Worm (Caenorhabditis elegans) whole organism, L2 larva: ENCODE data around the gene T27E7.9.

Source experiments
- C34F6.9 ChIP-seq: fragments of 150-350 bp; optimal IDR thresholded peaks from 2 replicates; lab custom pipeline; 2014; ENCODE audit warnings: missing biosample characterization, missing genetic modification characterization
- F13H6.1 ChIP-seq: sonication (generic microtip); optimal IDR thresholded peaks from 2 replicates; lab custom pipeline; 2016; ENCODE audit warnings: missing genetic modification characterization, missing compliant biosample characterization
- R02D3.7 ChIP-seq: fragments of 150-350 bp; optimal IDR thresholded peaks from 2 replicates; lab custom pipeline; 2014; ENCODE audit warnings: missing biosample characterization, missing genetic modification characterization
- Y55F3AM.14 ChIP-seq: fragments of 200-800 bp; sonication (Bioruptor generic); optimal IDR thresholded peaks from 2 replicates; lab custom pipeline; 2018; ENCODE audit warnings: mild to moderate bottlenecking, missing genetic modification characterization, missing compliant biosample characterization
- ZK546.5 ChIP-seq: sonication (generic microtip); optimal IDR thresholded peaks from 2 replicates; lab custom pipeline; 2017; ENCODE audit warnings: missing biosample characterization, missing genetic modification characterization
- alr-1 ChIP-seq: fragments of 150-350 bp; optimal IDR thresholded peaks from 2 replicates; lab custom pipeline; 2014; ENCODE audit warnings: missing biosample characterization, missing genetic modification characterization
- ama-1 ChIP-seq: fragments of 150-350 bp; optimal IDR thresholded peaks from 2 replicates; lab custom pipeline; 2018; ENCODE audit warnings: inconsistent platforms
- blmp-1 ChIP-seq: sonication (generic microtip); optimal IDR thresholded peaks from 2 replicates; lab custom pipeline; 2017; ENCODE audit warnings: missing genetic modification characterization, mild to moderate bottlenecking, missing compliant biosample characterization, antibody characterized with exemption, moderate library complexity; ENCODE audit not compliant: insufficient read depth
- ceh-16 ChIP-seq: fragments of 150-350 bp; optimal IDR thresholded peaks from 2 replicates; lab custom pipeline; 2014; ENCODE audit warnings: missing biosample characterization, missing genetic modification characterization
- ceh-82 ChIP-seq: fragments of 150-350 bp; optimal IDR thresholded peaks from 2 replicates; lab custom pipeline; 2014; ENCODE audit warnings: missing biosample characterization, missing genetic modification characterization
- crh-2 ChIP-seq: sonication (generic microtip); optimal IDR thresholded peaks from 2 replicates; lab custom pipeline; 2017; ENCODE audit warnings: missing biosample characterization, missing genetic modification characterization
- dmd-4 ChIP-seq: sonication (generic microtip); optimal IDR thresholded peaks from 2 replicates; lab custom pipeline; 2017; ENCODE audit warnings: missing biosample characterization, missing genetic modification characterization
- egl-27 ChIP-seq: sonication (generic microtip); optimal IDR thresholded peaks from 3 replicates; lab custom pipeline; 2017; ENCODE audit warnings: missing biosample characterization, missing genetic modification reagents, missing genetic modification characterization
- elt-1 ChIP-seq: fragments of 150-350 bp; optimal IDR thresholded peaks from 2 replicates; lab custom pipeline; 2014; ENCODE audit warnings: missing biosample characterization, missing genetic modification characterization
- elt-3 ChIP-seq: sonication (generic microtip); optimal IDR thresholded peaks from 2 replicates; lab custom pipeline; 2017; ENCODE audit warnings: missing biosample characterization, missing genetic modification characterization
- fos-1 ChIP-seq: fragments of 150-350 bp; optimal IDR thresholded peaks from 2 replicates; lab custom pipeline; 2014; ENCODE audit warnings: missing biosample characterization, missing genetic modification characterization
- gmeb-1 ChIP-seq: fragments of 150-350 bp; optimal IDR thresholded peaks from 2 replicates; lab custom pipeline; 2014; ENCODE audit warnings: missing biosample characterization, missing genetic modification characterization
- lin-11 ChIP-seq: fragments of 150-350 bp; sonication (generic microtip); optimal IDR thresholded peaks from 2 replicates; lab custom pipeline; 2014; ENCODE audit warnings: missing biosample characterization, missing genetic modification characterization, inconsistent platforms, mixed read lengths
- lin-13 ChIP-seq: fragments of 150-350 bp; optimal IDR thresholded peaks from 2 replicates; lab custom pipeline; 2014; ENCODE audit warnings: missing biosample characterization, missing genetic modification reagents, missing genetic modification characterization
- lsy-2 ChIP-seq, 2 experiments: fragments of 150-350 bp in 1 of 2; sonication (generic microtip) in 1 of 2; optimal IDR thresholded peaks; 2 replicates each; lab custom pipeline; 2014 to 2017; ENCODE audit warnings: missing biosample characterization in 2 of 2, missing genetic modification characterization in 2 of 2
- mab-5 ChIP-seq: fragments of 150-350 bp; optimal IDR thresholded peaks from 2 replicates; lab custom pipeline; 2014; ENCODE audit warnings: missing biosample characterization, missing genetic modification characterization
- mdl-1 ChIP-seq, 2 experiments: fragments of 150-350 bp in 1 of 2; sonication (generic microtip) in 1 of 2; optimal IDR thresholded peaks; 2 replicates each; lab custom pipeline; 2017; ENCODE audit warnings: missing biosample characterization in 2 of 2, missing genetic modification characterization in 2 of 2
- nhr-11 ChIP-seq: fragments of 150-350 bp; optimal IDR thresholded peaks from 2 replicates; lab custom pipeline; 2014; ENCODE audit warnings: missing biosample characterization, missing genetic modification characterization
- nhr-129 ChIP-seq: fragments of 150-350 bp; optimal IDR thresholded peaks from 2 replicates; lab custom pipeline; 2014; ENCODE audit warnings: missing biosample characterization, missing genetic modification characterization
- nhr-21 ChIP-seq: fragments of 150-350 bp; optimal IDR thresholded peaks from 2 replicates; lab custom pipeline; 2014; ENCODE audit warnings: missing biosample characterization, missing genetic modification characterization
- nhr-23 ChIP-seq: fragments of 150-350 bp; optimal IDR thresholded peaks from 2 replicates; lab custom pipeline; 2014; ENCODE audit warnings: missing biosample characterization, missing genetic modification reagents, missing genetic modification characterization
- nhr-237 ChIP-seq: fragments of 150-350 bp; optimal IDR thresholded peaks from 2 replicates; lab custom pipeline; 2014; ENCODE audit warnings: missing biosample characterization, missing genetic modification characterization
- nhr-25 ChIP-seq: fragments of 150-350 bp; sonication (generic microtip); optimal IDR thresholded peaks from 3 replicates; lab custom pipeline; 2014; ENCODE audit warnings: missing biosample characterization, missing genetic modification characterization
- nhr-6 ChIP-seq: fragments of 150-350 bp; optimal IDR thresholded peaks from 2 replicates; lab custom pipeline; 2014; ENCODE audit warnings: missing biosample characterization, missing genetic modification characterization
- nhr-77 ChIP-seq: fragments of 150-350 bp; optimal IDR thresholded peaks from 2 replicates; lab custom pipeline; 2014; ENCODE audit warnings: missing biosample characterization, missing genetic modification characterization
- peb-1 ChIP-seq: fragments of 150-350 bp; optimal IDR thresholded peaks from 2 replicates; lab custom pipeline; 2014; ENCODE audit warnings: missing biosample characterization, missing genetic modification characterization
- sem-4 ChIP-seq: fragments of 150-350 bp; optimal IDR thresholded peaks from 2 replicates; lab custom pipeline; 2014; ENCODE audit warnings: missing biosample characterization, missing genetic modification reagents, missing genetic modification characterization
- skn-1 ChIP-seq: sonication (generic microtip); optimal IDR thresholded peaks from 2 replicates; lab custom pipeline; 2017; ENCODE audit warnings: missing biosample characterization, missing genetic modification characterization
- sma-3 ChIP-seq: sonication (generic microtip); optimal IDR thresholded peaks from 2 replicates; lab custom pipeline; 2016; ENCODE audit warnings: missing genetic modification reagents, missing genetic modification characterization, missing compliant biosample characterization
- sma-9 ChIP-seq, 2 experiments: fragments of 150-350 bp in 1 of 2; sonication (generic microtip) in 1 of 2; optimal IDR thresholded peaks; 2 replicates each; lab custom pipeline; 2014 to 2016; ENCODE audit warnings: missing genetic modification characterization in 2 of 2, mild to moderate bottlenecking in 1 of 2, missing biosample characterization in 1 of 2, missing compliant biosample characterization in 1 of 2, missing genetic modification reagents in 1 of 2, moderate library complexity in 1 of 2
- unc-62 ChIP-seq: fragments of 150-350 bp; optimal IDR thresholded peaks from 2 replicates; lab custom pipeline; 2014; ENCODE audit warnings: missing biosample characterization, missing genetic modification reagents, missing genetic modification characterization
- zag-1 ChIP-seq: fragments of 150-350 bp; optimal IDR thresholded peaks from 2 replicates; lab custom pipeline; 2014; ENCODE audit warnings: missing biosample characterization, missing genetic modification characterization
- ztf-1 ChIP-seq: fragments of 200-800 bp; sonication (Bioruptor generic); conservative IDR thresholded peaks from 2 replicates; pipeline ENCODE4 v1.3.6; 2022; ENCODE audit warnings: missing genetic modification characterization, missing compliant biosample characterization
- ztf-11 ChIP-seq: sonication (generic microtip); optimal IDR thresholded peaks from 2 replicates; lab custom pipeline; 2017; ENCODE audit warnings: missing biosample characterization, missing genetic modification characterization
- ztf-4 ChIP-seq: fragments of 150-350 bp; optimal IDR thresholded peaks from 2 replicates; lab custom pipeline; 2014; ENCODE audit warnings: missing biosample characterization, missing genetic modification characterization

Gene T27E7.9

DNA sequence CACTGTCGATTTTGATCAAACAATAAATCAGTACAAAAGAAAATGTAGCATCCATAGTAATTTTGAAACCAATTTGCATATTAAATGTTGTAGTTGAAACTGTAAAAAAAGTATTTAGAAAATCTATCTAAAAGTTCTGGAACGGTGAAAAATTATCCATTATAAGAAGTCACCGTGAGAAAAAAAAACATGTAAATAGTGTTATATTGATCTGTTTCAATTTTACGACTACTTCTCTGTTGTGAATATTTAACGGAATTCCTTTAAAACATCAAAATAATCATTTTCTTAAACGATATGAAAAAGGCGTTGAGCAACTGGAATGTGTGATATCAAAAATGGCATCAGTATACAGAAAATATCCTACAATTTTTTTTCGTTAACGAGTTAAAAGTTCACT lies at the start of gene T27E7.9:
T27E7.9 (minus strand) TSS at position 101 of the 400 bp plus-strand sequence.
- TF ChIP-seq ZK546.5 (tag; lab: Kevin White, UChicago) (no peak), nhr-11 (no peak), elt-3 (tag; lab: Kevin White, UChicago) (no peak), ceh-82 (tag; lab: Kevin White, UChicago) (no peak), lin-11 (tag; lab: Kevin White, UChicago) (no peak), peb-1 (tag; lab: Kevin White, UChicago) (no peak), dmd-4 (tag; lab: Kevin White, UChicago) (no peak), nhr-77 (no peak), zag-1 (tag; lab: Kevin White, UChicago) (no peak), ceh-16 (tag; lab: Kevin White, UChicago) (no peak), nhr-25 (tag; lab: Kevin White, UChicago) (no peak), fos-1 (tag; lab: Kevin White, UChicago) (no peak), nhr-23 (tag; lab: Kevin White, UChicago) (no peak), egl-27 (tag; lab: Kevin White, UChicago) (no peak), mdl-1 (tag; optimal IDR thresholded peaks at IDR 0.05; lab: Kevin White, UChicago) (no peak), skn-1 (no peak)

DNA sequence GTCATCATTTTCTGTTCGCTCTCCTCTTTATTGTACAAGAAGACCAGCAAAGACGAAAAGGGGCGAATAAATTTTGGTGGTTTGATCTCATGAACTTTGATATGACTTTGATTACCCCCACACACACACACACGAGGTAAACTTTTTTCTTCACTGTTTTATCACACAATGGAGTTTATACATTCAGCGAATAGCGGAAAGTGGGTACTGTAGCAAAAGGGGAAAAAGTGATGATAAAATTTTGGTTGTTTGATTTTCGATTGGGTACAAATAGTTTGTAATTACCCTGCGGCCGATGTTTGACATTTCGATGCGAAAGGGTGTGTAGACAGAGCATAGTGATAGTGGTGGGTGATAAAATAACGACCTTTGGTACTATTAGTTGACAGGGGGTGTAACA lies 45.0 kb upstream of the T27E7.9 start:
- no peak for TF ChIP-seq ama-1 (lab: Kevin White, UChicago)
- TF ChIP-seq blmp-1 (tag; lab: Kevin White, UChicago): peak; percentile 86
- no peak for TF ChIP-seq alr-1 (tag; lab: Kevin White, UChicago)
- TF ChIP-seq nhr-25 (tag; lab: Kevin White, UChicago): peak; percentile 97
- TF ChIP-seq R02D3.7: no peak
- TF ChIP-seq nhr-21: peak; percentile 97
- TF ChIP-seq ceh-82 (tag; lab: Kevin White, UChicago): no peak
- peak; percentile 5 for TF ChIP-seq nhr-77
- peak; percentile 97 for TF ChIP-seq crh-2 (tag; lab: Kevin White, UChicago)
- TF ChIP-seq ztf-4: peak; percentile 50
- TF ChIP-seq C34F6.9 (tag; lab: Kevin White, UChicago): peak; percentile 35
- TF ChIP-seq mdl-1 (tag; optimal IDR thresholded peaks at IDR 0.05; lab: Kevin White, UChicago): peak; percentile 78 to 92
- TF ChIP-seq nhr-23 (tag; lab: Kevin White, UChicago): no peak
- TF ChIP-seq nhr-129: peak; percentile 93
- no peak for TF ChIP-seq nhr-237
- TF ChIP-seq sma-9 (GFP tag; optimal IDR thresholded peaks at IDR 0.05; lab: Kevin White, UChicago): peak; percentile 100
- TF ChIP-seq sma-9 (tag; optimal IDR thresholded peaks at IDR 0.05; lab: Kevin White, UChicago): peak; percentile 93
- peak; percentile 94 for TF ChIP-seq F13H6.1 (tag; lab: Kevin White, UChicago)
- TF ChIP-seq ztf-1: no peak
- TF ChIP-seq nhr-6 (tag; lab: Kevin White, UChicago): peak; percentile 89
- peak; percentile 51 for TF ChIP-seq sem-4 (tag; lab: Kevin White, UChicago)
- TF ChIP-seq mab-5 (tag; lab: Kevin White, UChicago): no peak
- peak; percentile 83 for TF ChIP-seq skn-1
- TF ChIP-seq zag-1 (tag; lab: Kevin White, UChicago): no peak
- TF ChIP-seq sma-3 (GFP tag; lab: Kevin White, UChicago): peak; percentile 99
- TF ChIP-seq unc-62: no peak
- TF ChIP-seq fos-1 (tag; lab: Kevin White, UChicago): peak; percentile 96
- no peak for TF ChIP-seq dmd-4 (tag; lab: Kevin White, UChicago)
- TF ChIP-seq elt-1 (tag; lab: Kevin White, UChicago): no peak
- TF ChIP-seq Y55F3AM.14 (GFP tag; lab: Kevin White, UChicago): peak; percentile 91
- TF ChIP-seq lsy-2 (tag; optimal IDR thresholded peaks at IDR 0.05; lab: Kevin White, UChicago): peak; percentile 7 to 92
- no peak for TF ChIP-seq ceh-16 (tag; lab: Kevin White, UChicago)
- peak; percentile 94 for TF ChIP-seq egl-27 (tag; lab: Kevin White, UChicago)
- peak; percentile 76 for TF ChIP-seq gmeb-1 (tag; lab: Kevin White, UChicago)
- peak; percentile 58 for TF ChIP-seq lin-13

DNA sequence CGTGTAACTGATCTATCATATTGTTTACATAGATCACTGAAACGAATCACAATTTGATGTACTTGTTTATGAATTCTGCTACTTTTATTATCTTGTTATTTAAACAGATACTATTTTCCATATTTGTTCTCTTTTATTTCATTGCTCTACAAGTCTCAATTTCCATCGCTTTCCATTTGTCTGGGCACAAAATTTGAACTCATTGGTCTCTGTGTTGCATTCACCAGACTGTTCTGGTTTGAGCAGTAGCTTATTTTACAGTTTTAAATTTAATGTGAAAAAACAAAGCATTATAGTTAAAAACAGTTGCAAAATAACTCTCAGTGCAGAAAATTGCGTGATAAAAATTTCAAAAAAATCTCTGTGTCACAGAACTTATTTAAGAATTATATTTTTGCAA lies 38.4 kb upstream of the T27E7.9 start:
- no peak for TF ChIP-seq sma-3 (GFP tag; lab: Kevin White, UChicago)
- TF ChIP-seq peb-1 (tag; lab: Kevin White, UChicago): no peak
- TF ChIP-seq lsy-2 (tag; optimal IDR thresholded peaks at IDR 0.05; lab: Kevin White, UChicago): no peak
- no peak for TF ChIP-seq gmeb-1 (tag; lab: Kevin White, UChicago)
- no peak for TF ChIP-seq ztf-11 (tag; lab: Kevin White, UChicago)
- TF ChIP-seq nhr-129: no peak
